Fruit fly (Drosophila melanogaster) ovary, adult (tissue): ENCODE results near the gene Ccp84Ad.

Experiments
- CG17801 ChIP-seq: fragments of 200-800 bp; optimal IDR thresholded peaks from 2 replicates; lab custom pipeline; 2019; ENCODE audit warnings: missing biosample characterization, mild to moderate bottlenecking, missing genetic modification characterization, moderate library complexity; ENCODE audit not compliant: partially characterized antibody

The Ccp84Ad gene

DNA sequence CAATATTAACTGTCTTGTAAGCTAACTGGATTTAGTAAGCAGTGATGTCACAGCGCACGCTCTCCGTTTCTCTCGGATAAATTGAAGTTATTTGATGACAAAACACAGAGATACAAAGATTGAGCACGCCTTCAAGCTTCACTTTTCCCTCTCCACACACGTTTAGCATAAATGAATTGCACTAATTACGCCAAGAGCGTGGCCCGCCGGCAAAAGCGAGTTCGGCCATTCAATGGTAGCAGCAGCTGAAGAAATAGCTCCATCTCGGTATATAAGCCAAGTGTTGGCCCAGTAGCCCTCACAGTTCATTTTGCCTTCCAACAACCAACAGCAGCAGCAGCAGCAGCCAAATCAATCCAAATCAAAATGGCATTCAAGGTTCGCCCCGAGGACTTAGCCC lies at the start of gene Ccp84Ad:
Gene Ccp84Ad, plus strand, starts transcription at position 301 of the 400 bp plus-strand sequence.
- TF ChIP-seq CG17801 (GFP tag; lab: Kevin White, UChicago) = no peak

DNA sequence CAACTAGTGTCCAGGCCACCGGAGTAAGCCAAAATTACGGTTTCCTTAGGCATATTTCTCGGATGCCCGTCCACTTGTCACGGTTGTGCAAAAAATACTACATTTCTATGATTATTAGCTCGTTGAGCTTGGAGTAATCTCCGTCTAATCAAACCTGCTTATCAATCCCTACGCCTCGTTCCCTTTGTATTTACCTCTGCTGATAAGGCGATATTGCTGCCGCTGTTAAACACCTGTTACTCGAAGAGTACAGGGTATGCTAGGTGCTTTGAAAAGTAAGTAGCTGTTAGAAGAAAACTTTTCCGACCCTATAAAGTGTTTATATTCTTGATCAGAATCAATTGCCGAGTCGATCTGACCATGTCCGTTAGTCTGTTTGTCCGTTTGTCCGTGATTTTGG lies 48.2 kb upstream of the Ccp84Ad start, which contains the start of gene Ass:
Gene Ass, minus strand, starts transcription at position 101 of the 400 bp plus-strand sequence.
- TF ChIP-seq CG17801 (GFP tag; lab: Kevin White, UChicago) = no peak

dm6 chr3R:6646740-6647139 lies 45.8 kb upstream of the Ccp84Ad start, which contains the start of gene Taf1:
Gene Taf1, plus strand, starts transcription at chr3R:6646889.
- no peak for TF ChIP-seq CG17801 (GFP tag; lab: Kevin White, UChicago)

- no peak for TF ChIP-seq CG17801 (GFP tag; lab: Kevin White, UChicago)
These were observed 35.0 kb upstream of the Ccp84Ad start, which contains the start of the genes CG1307 and twr for dm6 chr3R:6657278-6658246. Gene CG1307, minus strand, starts transcription at chr3R:6657442. Gene twr, plus strand, starts transcription at chr3R:6657882.

DNA sequence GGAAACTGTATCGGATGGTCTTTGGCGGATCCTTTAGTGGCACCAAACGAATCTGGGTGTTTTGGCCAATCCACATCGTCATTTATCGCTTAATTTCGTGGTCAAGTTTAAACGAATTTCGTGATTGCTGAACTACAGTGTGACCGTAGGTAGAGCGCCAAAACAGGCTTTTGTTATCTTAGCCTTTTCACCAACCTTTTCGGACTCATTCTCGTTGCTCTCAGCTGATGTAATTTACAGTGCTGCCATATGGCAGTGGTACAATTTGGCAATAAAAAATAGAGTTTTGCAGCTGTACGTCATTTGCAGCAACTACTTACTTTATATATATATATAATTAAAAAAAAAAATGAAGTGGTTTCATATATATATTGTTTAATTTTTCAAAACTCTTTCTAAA lies 32.6 kb upstream of the Ccp84Ad start, which contains the start of gene agt:
Gene agt, minus strand, starts transcription at position 160 of the 400 bp plus-strand sequence.
- no peak for TF ChIP-seq CG17801 (GFP tag; lab: Kevin White, UChicago)

DNA sequence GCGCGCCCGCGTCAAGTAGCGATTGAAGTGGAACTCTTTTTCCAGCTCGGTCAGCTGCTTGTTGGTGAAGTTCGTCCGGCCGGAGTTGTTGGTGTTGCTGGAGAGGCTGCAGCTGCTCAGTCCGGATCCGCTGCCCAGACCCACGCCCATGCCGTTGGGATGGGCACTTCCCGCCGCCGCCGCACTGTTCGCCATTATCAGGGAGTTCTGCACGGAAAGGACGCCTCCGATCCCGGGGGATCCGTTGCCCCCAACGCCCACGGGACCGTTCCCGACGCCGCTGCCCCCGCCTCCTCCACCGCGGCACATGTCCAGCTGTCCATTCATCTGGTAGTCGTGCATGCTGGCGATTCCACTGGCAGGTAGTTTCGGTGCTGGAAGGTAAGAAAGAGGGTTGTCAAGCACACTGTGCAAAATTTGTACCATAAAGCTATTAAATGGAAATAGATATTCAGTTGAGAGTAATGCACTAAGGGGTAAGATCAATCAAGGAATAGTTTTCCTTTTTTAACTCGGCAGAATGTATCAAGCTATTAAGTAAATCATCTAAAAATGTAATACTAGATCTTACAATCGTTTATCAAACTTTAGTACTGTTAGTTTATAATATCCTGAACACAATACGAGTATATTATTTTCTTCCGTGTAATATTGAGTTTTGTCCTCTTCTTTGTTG lies 29.8 kb upstream of the Ccp84Ad start:
- no peak for TF ChIP-seq CG17801 (GFP tag; lab: Kevin White, UChicago)

- TF ChIP-seq CG17801 (GFP tag; lab: Kevin White, UChicago) = no peak
These were observed 29.3 kb upstream of the Ccp84Ad start for dm6 chr3R:6663289-6663666.

DNA sequence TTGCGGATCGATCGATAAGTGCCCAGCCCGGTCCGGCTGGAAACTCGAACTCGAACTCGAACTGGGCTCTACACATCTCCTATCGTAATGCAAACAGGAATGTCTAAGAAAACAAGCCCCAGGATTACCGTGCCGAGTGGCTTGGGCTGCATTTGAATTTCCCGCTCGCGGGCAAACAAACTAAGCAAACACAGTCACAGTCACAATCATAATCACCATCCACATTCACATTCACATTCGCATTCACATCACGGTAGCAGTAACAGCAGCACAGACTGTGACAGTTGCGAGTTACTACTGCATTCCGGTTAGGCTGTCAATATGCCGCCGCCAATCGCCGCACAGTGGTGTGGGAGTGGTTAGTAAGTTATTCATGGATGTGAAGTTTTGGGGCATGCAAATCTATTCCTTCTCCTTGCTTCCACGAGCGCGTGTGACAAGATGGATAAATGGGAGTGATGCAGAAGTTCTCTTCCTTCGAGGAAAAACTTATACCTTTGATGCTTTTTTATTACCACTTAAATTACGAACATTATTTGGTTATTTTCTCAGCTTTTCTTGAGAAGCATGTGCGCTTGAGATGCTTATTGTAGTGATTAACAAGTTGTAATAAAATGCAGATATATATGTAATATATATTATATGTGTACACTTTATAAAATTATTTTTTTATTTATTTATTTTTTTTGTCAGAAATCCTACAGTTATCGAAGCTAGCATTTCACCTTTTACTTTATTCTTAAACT lies 28.0 kb upstream of the Ccp84Ad start:
- TF ChIP-seq CG17801 (GFP tag; lab: Kevin White, UChicago) = no peak

- no peak for TF ChIP-seq CG17801 (GFP tag; lab: Kevin White, UChicago)
These were observed 27.3 kb upstream of the Ccp84Ad start for dm6 chr3R:6665117-6665654.

- TF ChIP-seq CG17801 (GFP tag; lab: Kevin White, UChicago) = no peak
These were observed 25.3 kb upstream of the Ccp84Ad start for dm6 chr3R:6667245-6667644.

DNA sequence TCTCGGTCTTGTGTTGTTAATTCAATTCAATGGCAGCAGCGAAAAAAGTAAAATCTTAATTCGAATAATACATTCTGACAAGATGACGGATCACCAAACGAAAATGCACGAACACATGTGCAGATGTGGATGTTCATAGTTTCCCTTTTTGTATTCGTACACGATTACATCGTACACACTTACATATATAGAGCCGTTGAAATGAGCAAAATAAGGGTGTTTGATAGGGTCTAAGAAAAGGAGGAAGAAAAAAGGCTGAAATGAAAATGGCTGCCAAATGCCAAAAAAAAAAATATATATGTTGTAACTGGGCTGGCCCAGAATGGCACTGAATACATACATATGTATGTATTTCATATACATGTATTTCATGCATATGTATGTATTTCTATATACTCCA lies 24.3 kb upstream of the Ccp84Ad start:
- TF ChIP-seq CG17801 (GFP tag; lab: Kevin White, UChicago) = no peak

- no peak for TF ChIP-seq CG17801 (GFP tag; lab: Kevin White, UChicago)
These were observed 20.1 kb upstream of the Ccp84Ad start for dm6 chr3R:6672303-6673007.

- TF ChIP-seq CG17801 (GFP tag; lab: Kevin White, UChicago) = no peak
These were observed 18.0 kb upstream of the Ccp84Ad start for dm6 chr3R:6674548-6674947.

DNA sequence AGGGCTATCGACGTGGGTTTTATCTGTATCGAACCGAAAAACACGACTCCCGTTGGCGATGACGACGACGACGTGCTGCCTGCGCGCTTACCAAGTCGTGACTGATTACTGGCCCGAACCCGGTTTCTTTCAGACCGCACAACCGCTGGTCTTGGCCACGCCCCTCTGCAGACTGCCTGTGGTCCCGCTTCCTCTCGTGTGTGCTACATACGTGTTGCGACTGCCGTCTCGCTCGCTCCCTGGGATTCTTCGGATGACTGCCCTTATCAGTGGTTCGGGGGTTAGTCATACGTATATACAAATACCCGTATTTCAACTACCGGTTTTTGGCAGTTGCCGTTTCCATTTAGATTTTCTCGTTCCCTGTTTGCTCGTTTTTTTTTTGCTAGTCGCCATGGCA lies 14.1 kb upstream of the Ccp84Ad start, which contains the start of gene lab:
Gene lab, minus strand, starts transcription at position 111 of the 400 bp plus-strand sequence.
- no peak for TF ChIP-seq CG17801 (GFP tag; lab: Kevin White, UChicago)
